Worm (Caenorhabditis elegans) whole organism, mixed stage, embryonic: ENCODE results near the gene F08D12.15.

ENCODE experiments used
- bed-3 ChIP-seq: fragments of 200-800 bp; sonication (Bioruptor generic); optimal IDR thresholded peaks from 3 replicates; lab custom pipeline; 2018; ENCODE audit warnings: mild to moderate bottlenecking, missing genetic modification characterization, moderate library complexity, missing compliant biosample characterization
- blmp-1 ChIP-seq: fragments of 150-350 bp; optimal IDR thresholded peaks from 2 replicates; lab custom pipeline; 2014; ENCODE audit warnings: missing biosample characterization, missing genetic modification characterization
- ceh-83 ChIP-seq: fragments of 200-800 bp; sonication (Bioruptor generic); optimal IDR thresholded peaks from 2 replicates; lab custom pipeline; 2018; ENCODE audit warnings: mild to moderate bottlenecking, missing genetic modification characterization, missing compliant biosample characterization
- ces-1 ChIP-seq: fragments of 150-350 bp; optimal IDR thresholded peaks from 2 replicates; lab custom pipeline; 2014; ENCODE audit warnings: missing biosample characterization, missing genetic modification reagents, missing genetic modification characterization
- cnd-1 ChIP-seq: fragments of 200-800 bp; sonication (Bioruptor generic); optimal IDR thresholded peaks from 2 replicates; lab custom pipeline; 2018; ENCODE audit warnings: mild to moderate bottlenecking, missing genetic modification characterization, missing compliant biosample characterization
- drap-1 ChIP-seq: fragments of 200-800 bp; sonication (Bioruptor generic); optimal IDR thresholded peaks from 3 replicates; lab custom pipeline; 2018; ENCODE audit warnings: mild to moderate bottlenecking, missing genetic modification characterization, missing compliant biosample characterization
- elt-1 ChIP-seq: sonication (generic microtip); optimal IDR thresholded peaks from 2 replicates; lab custom pipeline; 2017; ENCODE audit warnings: missing genetic modification characterization, mild to moderate bottlenecking, missing compliant biosample characterization, antibody characterized with exemption, moderate library complexity, borderline replicate concordance; ENCODE audit not compliant: insufficient read depth
- elt-3 ChIP-seq: fragments of 150-350 bp; optimal IDR thresholded peaks from 2 replicates; lab custom pipeline; 2014; ENCODE audit warnings: missing biosample characterization, missing genetic modification characterization
- flh-1 ChIP-seq: fragments of 200-800 bp; sonication (Bioruptor generic); optimal IDR thresholded peaks from 2 replicates; lab custom pipeline; 2018; ENCODE audit warnings: mild to moderate bottlenecking, missing genetic modification characterization, moderate library complexity, missing compliant biosample characterization
- hlh-1 ChIP-seq: fragments of 150-350 bp; optimal IDR thresholded peaks from 2 replicates; lab custom pipeline; 2014; ENCODE audit warnings: missing biosample characterization, missing genetic modification reagents, missing genetic modification characterization
- lin-13 ChIP-seq: fragments of 150-350 bp; optimal IDR thresholded peaks from 2 replicates; lab custom pipeline; 2014; ENCODE audit warnings: missing biosample characterization, missing genetic modification characterization
- lin-32 ChIP-seq: fragments of 200-800 bp; sonication (Bioruptor generic); optimal IDR thresholded peaks from 2 replicates; lab custom pipeline; 2018; ENCODE audit warnings: mild to moderate bottlenecking, missing genetic modification characterization, missing compliant biosample characterization
- lsy-2 ChIP-seq: fragments of 150-350 bp; optimal IDR thresholded peaks from 2 replicates; lab custom pipeline; 2014; ENCODE audit warnings: missing biosample characterization, missing genetic modification characterization
- mab-5 ChIP-seq: fragments of 150-350 bp; optimal IDR thresholded peaks from 2 replicates; lab custom pipeline; 2014; ENCODE audit warnings: missing biosample characterization, missing genetic modification characterization
- mep-1 ChIP-seq: fragments of 150-350 bp; optimal IDR thresholded peaks from 2 replicates; lab custom pipeline; 2017; ENCODE audit warnings: missing biosample characterization, missing genetic modification reagents, missing genetic modification characterization, inconsistent platforms
- mls-2 ChIP-seq: sonication (generic microtip); optimal IDR thresholded peaks from 2 replicates; lab custom pipeline; 2016; ENCODE audit warnings: mild to moderate bottlenecking, missing genetic modification characterization, moderate library complexity, missing compliant biosample characterization
- nhr-12 ChIP-seq: fragments of 150-350 bp; optimal IDR thresholded peaks from 2 replicates; lab custom pipeline; 2014; ENCODE audit warnings: missing biosample characterization, missing genetic modification characterization
- nhr-2 ChIP-seq: fragments of 150-350 bp; optimal IDR thresholded peaks from 2 replicates; lab custom pipeline; 2014; ENCODE audit warnings: missing biosample characterization, missing genetic modification characterization
- nhr-28 ChIP-seq: fragments of 150-350 bp; optimal IDR thresholded peaks from 2 replicates; lab custom pipeline; 2014; ENCODE audit warnings: missing biosample characterization, missing genetic modification characterization
- nhr-76 ChIP-seq: sonication (generic microtip); optimal IDR thresholded peaks from 2 replicates; lab custom pipeline; 2017; ENCODE audit warnings: missing biosample characterization, missing genetic modification characterization
- pha-4 ChIP-seq: fragments of 150-350 bp; optimal IDR thresholded peaks from 2 replicates; lab custom pipeline; 2018; ENCODE audit warnings: missing biosample characterization, missing genetic modification reagents, missing genetic modification characterization
- sem-2 ChIP-seq: fragments of 200-800 bp; sonication (Bioruptor generic); optimal IDR thresholded peaks from 2 replicates; lab custom pipeline; 2018; ENCODE audit warnings: mild to moderate bottlenecking, missing genetic modification characterization, missing compliant biosample characterization
- snpc-4 ChIP-seq: fragments of 150-350 bp; optimal IDR thresholded peaks from 2 replicates; lab custom pipeline; 2014; ENCODE audit warnings: missing biosample characterization, missing genetic modification characterization
- sptf-1 ChIP-seq: sonication (generic microtip); optimal IDR thresholded peaks from 2 replicates; lab custom pipeline; 2017; ENCODE audit warnings: mild to moderate bottlenecking, missing genetic modification characterization, moderate library complexity, missing compliant biosample characterization
- tbx-8 ChIP-seq: fragments of 200-800 bp; sonication (Bioruptor generic); optimal IDR thresholded peaks from 2 replicates; lab custom pipeline; 2018; ENCODE audit warnings: mild to moderate bottlenecking, missing genetic modification characterization, moderate library complexity, missing compliant biosample characterization
- unc-120 ChIP-seq: sonication (generic microtip); optimal IDR thresholded peaks from 2 replicates; lab custom pipeline; 2017; ENCODE audit warnings: missing genetic modification characterization, missing compliant biosample characterization; ENCODE audit not compliant: poor library complexity, severe bottlenecking
- unc-39 ChIP-seq: fragments of 150-350 bp; optimal IDR thresholded peaks from 2 replicates; lab custom pipeline; 2014; ENCODE audit warnings: missing biosample characterization, missing genetic modification characterization
- unc-62 ChIP-seq: fragments of 150-350 bp; optimal IDR thresholded peaks from 2 replicates; lab custom pipeline; 2014; ENCODE audit warnings: missing biosample characterization, missing genetic modification reagents, missing genetic modification characterization
- zip-8 ChIP-seq: fragments of 150-350 bp; optimal IDR thresholded peaks from 2 replicates; lab custom pipeline; 2014; ENCODE audit warnings: missing biosample characterization, missing genetic modification characterization
- ztf-11 ChIP-seq: fragments of 150-350 bp; optimal IDR thresholded peaks from 2 replicates; lab custom pipeline; 2014; ENCODE audit warnings: missing biosample characterization, missing genetic modification characterization

The F08D12.15 gene

DNA sequence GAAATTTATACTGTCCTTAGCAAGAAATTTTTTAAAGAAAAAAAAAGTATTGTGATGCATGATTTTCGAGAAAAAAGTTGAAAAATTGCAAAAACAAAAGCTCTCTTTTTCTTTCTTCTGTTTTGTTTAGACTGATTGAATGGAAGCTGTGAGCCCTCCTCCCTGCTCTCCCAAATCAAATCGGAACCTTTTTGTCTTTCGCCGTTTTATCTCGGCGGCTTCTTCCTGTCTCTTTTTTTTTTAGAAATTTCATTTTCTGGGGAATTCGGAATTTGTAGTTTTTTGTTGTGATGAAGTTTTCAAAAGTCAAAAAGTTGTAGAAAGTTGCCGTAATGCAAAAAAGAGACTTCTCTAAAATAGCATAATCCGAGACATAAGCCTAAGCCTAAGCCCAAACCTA lies 35.8 kb upstream of the F08D12.15 start:
- TF ChIP-seq snpc-4 (tag; lab: Kevin White, UChicago) (no peak), ces-1 (peak; percentile 28)

DNA sequence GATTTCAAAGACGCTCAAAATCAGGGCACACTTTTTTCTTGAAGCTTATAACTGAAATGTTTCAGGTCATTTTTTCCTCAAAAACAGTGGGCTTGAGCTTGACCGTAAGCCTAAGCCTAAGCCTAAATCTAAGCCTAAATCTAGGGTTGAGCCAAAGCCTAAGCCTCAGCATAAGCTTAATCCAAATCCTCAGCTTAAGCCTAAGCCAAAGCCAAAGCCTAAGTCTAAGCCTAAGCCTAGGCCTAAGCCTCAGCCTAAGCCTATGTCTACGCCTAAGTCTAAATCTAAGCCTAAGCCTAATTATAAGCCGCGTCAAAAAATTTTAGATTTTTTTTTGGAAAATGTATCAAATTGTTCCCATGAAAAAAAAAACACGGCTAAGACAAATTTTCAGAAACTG lies 32.2 kb upstream of the F08D12.15 start:
- TF ChIP-seq ces-1 (no peak), drap-1 (GFP tag; lab: Kevin White, UChicago) (no peak), nhr-28 (tag; lab: Kevin White, UChicago) (no peak), nhr-2 (tag; lab: Kevin White, UChicago) (no peak), lsy-2 (no peak), mls-2 (tag; lab: Kevin White, UChicago) (no peak), tbx-8 (no peak), ztf-11 (tag; lab: Kevin White, UChicago) (no peak), mab-5 (tag; lab: Kevin White, UChicago) (no peak), elt-3 (tag; lab: Kevin White, UChicago) (no peak), ceh-83 (GFP tag; lab: Kevin White, UChicago) (no peak), unc-62 (GFP tag; lab: Kevin White, UChicago) (no peak), hlh-1 (tag; lab: Kevin White, UChicago) (no peak), flh-1 (no peak), elt-1 (tag; lab: Kevin White, UChicago) (no peak), nhr-12 (tag; lab: Kevin White, UChicago) (no peak), bed-3 (no peak), sem-2 (GFP tag; lab: Kevin White, UChicago) (no peak)

- TF ChIP-seq lin-13 (no peak), nhr-2 (tag; lab: Kevin White, UChicago) (no peak), unc-39 (tag; lab: Kevin White, UChicago) (no peak), nhr-28 (tag; lab: Kevin White, UChicago) (no peak), zip-8 (no peak), mls-2 (tag; lab: Kevin White, UChicago) (no peak), sptf-1 (peak; percentile 4), tbx-8 (no peak), elt-3 (tag; lab: Kevin White, UChicago) (no peak), hlh-1 (tag; lab: Kevin White, UChicago) (no peak), unc-62 (GFP tag; lab: Kevin White, UChicago) (no peak), mep-1 (tag; lab: Kevin White, UChicago) (peak; percentile 16), nhr-76 (tag; lab: Kevin White, UChicago) (no peak), cnd-1 (tag; lab: Kevin White, UChicago) (no peak)
Measured at ce11 chrII:2734735-2735134, 31.7 kb upstream of the F08D12.15 start.

DNA sequence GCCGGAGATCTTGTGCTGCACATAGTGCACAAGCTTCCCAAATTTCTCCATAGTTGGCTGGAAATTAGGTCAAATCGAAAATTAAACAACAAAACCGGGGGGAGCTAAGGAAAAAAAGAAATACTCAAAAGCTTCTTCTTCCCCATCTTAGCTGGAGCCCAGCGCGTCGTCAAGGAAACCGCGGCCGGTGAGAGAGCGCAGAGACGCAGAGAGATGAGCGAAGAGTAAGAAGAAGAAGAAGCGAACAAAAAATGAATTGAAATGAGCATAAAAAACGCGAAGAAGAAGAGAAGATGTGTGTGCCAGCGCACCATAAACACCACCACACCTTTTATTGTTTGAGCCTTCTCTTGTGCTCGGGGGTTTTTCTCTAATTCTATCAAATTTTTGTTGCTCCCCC lies 31.2 kb upstream of the F08D12.15 start, which contains the start of gene wdr-31:
Gene wdr-31 (minus strand): TSS at position 101 of the 400 bp plus-strand sequence.
- TF ChIP-seq mls-2 (tag; lab: Kevin White, UChicago) = no peak
- TF ChIP-seq nhr-76 (tag; lab: Kevin White, UChicago) = no peak
- TF ChIP-seq ces-1 = no peak
- TF ChIP-seq sem-2 (GFP tag; lab: Kevin White, UChicago) = no peak
- no peak for TF ChIP-seq hlh-1 (tag; lab: Kevin White, UChicago)
- no peak for TF ChIP-seq nhr-28 (tag; lab: Kevin White, UChicago)
- TF ChIP-seq lin-32 = no peak
- TF ChIP-seq pha-4 (tag; lab: Kevin White, UChicago) = no peak
- no peak for TF ChIP-seq ztf-11 (tag; lab: Kevin White, UChicago)
- no peak for TF ChIP-seq elt-1 (tag; lab: Kevin White, UChicago)
- TF ChIP-seq elt-3 (tag; lab: Kevin White, UChicago) = no peak
- no peak for TF ChIP-seq unc-120
- TF ChIP-seq, all 35 proteins: peak for 0

ce11 chrII:2735644-2736043 lies 30.8 kb upstream of the F08D12.15 start:
- no peak for TF ChIP-seq mab-5 (tag; lab: Kevin White, UChicago)
- no peak for TF ChIP-seq unc-120
- no peak for TF ChIP-seq unc-62 (GFP tag; lab: Kevin White, UChicago)
- TF ChIP-seq tbx-8 = no peak
- TF ChIP-seq nhr-12 (tag; lab: Kevin White, UChicago) = no peak
- no peak for TF ChIP-seq unc-39 (tag; lab: Kevin White, UChicago)
- no peak for TF ChIP-seq blmp-1 (tag; lab: Kevin White, UChicago)
